Fruit fly (Drosophila melanogaster) ovary, adult (tissue): Measurements from ENCODE around the gene Gr63a.

Experiments
- CG17801 ChIP-seq: fragments of 200-800 bp; optimal IDR thresholded peaks from 2 replicates; lab custom pipeline; 2019; ENCODE audit warnings: missing biosample characterization, mild to moderate bottlenecking, missing genetic modification characterization, moderate library complexity; ENCODE audit not compliant: partially characterized antibody

Gr63a gene

DNA sequence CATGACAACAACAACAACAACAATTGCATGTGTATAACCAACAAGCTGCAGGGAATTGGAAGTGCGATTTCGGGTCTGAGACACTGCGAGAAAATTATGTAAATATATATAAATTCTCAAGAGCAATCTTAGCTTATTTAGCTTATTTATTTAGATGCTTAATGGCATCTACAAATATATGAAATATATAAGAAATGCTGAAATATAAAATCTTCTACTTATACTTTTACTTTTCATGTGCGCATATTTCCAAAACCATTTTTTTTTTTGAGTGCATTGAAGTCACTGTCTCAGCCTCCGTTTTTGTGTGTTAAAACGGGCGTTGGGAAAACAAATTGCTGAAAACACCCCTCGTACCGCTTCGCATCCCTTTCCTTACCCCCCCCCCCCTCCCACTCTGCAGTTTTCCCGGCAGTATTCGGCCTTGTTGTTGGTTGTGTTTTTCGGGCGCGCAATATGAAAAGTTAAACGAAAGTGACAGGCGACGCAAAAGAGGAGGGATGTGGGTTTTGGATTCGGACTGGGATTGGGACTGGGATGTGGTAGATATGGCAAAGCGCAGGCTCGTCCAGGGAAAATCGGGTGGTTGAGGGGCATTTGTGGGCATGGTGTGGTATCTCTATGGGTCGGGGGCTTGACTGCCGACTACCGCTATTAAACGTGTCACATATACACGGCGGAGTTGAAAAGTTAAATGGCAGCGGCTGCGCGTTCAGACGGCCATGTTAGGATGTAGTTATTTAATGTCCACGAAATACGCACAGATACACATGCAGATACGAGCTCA lies 41.0 kb downstream of the Gr63a start:
- no peak for TF ChIP-seq CG17801 (GFP tag; lab: Kevin White, UChicago)

DNA sequence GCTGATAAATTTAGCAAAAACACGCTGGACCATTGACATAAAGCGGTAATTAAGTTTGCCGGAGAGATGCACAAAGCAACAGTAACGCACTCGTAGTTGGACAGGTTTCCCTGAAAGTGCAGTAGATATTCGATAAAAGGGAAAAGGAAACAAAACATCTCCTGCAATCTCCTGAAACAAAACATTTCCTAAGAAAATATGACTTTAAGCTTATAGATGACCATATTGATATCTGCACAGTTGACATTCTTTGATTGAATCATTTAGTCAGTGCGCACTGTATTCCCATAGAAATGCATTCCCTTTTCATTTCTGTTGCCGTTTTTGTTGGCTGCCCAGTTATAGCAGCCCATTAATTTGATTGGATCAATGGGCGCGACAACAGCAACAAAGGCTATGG lies 43.6 kb downstream of the Gr63a start:
- no peak for TF ChIP-seq CG17801 (GFP tag; lab: Kevin White, UChicago)

DNA sequence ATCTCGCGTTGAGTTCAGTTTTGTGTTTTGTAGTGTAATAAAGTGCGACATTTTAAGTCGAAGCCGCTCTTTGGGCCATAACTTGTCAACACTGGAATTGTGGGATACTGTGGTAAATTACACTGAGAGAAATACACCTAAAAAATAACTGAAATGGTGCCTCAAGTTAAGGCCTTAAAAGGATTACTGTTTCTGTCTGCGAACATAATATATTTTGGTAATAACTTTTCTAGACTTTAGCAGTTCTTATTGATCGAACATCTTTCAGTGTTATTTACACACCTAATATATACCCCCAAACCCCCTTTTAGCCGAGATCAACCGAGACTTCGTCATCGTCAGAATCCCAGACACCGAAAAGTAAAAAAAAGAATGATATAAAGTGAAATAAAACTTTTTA lies 44.6 kb downstream of the Gr63a start:
- TF ChIP-seq CG17801 (GFP tag; lab: Kevin White, UChicago), result no peak

DNA sequence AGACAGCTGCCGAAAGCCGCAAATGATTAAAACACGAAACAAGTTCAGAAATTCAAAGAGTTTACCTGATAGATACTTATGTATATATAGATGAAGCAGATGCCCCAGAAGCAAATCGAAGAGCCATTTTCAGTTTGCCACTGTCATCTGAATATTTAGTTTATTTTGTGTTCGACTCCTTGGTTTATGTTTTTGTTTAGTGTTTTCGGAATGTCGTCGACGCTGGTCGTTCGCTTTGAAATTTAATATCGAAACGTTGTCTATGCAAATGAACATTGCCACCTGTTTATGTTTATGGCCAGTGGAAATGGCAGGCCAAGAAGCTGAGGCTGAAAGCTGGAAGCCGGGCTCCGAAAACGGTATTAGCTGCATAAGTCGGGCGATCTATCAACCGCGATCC lies 45.4 kb downstream of the Gr63a start:
- no peak for TF ChIP-seq CG17801 (GFP tag; lab: Kevin White, UChicago)

DNA sequence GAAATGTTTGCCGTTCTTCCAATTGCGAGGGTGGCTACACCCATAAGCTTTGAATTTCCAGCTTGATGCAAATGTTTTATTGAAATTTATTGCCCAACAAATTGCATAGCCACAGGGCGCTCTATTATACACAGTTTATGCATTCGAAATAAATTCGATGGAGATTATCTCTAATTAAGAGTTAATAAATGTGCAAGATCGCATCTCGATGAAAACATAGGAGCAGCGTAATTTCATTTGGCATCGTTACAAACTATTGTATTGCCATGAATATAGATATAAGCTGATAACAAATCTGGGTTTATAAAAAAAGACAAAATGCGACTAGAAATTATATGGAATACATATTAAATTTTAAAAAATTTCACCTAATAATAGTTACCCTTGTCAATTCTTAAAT lies 45.9 kb downstream of the Gr63a start:
- TF ChIP-seq CG17801 (GFP tag; lab: Kevin White, UChicago), result no peak

DNA sequence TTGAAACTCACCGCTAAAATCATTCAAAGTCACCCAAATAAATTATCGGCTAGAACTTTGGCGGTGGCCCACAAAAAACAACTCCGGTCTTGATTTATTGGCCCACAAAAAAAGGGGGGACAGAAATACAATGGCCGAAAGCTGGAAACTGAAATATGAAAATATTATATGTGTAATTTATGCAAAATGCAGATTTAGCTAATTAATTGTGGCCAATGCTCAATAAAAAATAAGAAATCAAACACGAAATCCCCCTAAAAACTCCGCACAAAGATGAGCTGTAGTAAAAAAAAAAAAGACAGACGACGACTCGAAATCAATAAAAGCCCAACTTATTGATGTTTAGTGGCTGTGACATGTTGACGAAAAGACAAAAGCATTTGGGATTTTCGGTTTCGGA lies 46.6 kb downstream of the Gr63a start:
- TF ChIP-seq CG17801 (GFP tag; lab: Kevin White, UChicago), result no peak

DNA sequence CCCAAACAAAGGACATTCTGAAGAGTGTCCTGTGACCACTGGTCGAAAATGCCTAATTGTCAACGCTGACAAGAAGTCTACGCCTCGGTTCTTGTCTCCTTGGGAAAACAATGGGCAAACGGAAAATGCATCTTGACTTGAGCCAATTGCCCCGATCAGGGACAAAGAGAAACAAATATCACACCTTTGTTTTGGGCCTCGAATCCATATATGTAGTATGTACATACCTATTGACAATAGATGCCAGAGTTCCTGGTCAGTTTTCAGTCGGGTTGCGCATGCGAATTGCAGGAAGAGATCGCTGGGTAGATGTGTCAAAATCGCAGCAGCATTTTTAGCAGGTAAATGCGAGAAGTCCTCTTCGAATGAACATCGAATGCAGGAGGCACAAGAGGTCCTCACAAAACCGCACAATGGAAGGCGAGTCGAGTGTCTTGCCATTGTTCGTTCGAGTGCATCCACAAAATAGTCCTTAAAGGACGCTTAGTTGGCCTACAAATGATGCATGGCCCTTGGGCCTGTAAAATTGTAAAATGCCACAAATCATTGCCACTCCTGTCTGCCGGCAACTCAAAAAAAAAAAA lies 47.6 kb downstream of the Gr63a start:
- TF ChIP-seq CG17801 (GFP tag; lab: Kevin White, UChicago), result no peak

DNA sequence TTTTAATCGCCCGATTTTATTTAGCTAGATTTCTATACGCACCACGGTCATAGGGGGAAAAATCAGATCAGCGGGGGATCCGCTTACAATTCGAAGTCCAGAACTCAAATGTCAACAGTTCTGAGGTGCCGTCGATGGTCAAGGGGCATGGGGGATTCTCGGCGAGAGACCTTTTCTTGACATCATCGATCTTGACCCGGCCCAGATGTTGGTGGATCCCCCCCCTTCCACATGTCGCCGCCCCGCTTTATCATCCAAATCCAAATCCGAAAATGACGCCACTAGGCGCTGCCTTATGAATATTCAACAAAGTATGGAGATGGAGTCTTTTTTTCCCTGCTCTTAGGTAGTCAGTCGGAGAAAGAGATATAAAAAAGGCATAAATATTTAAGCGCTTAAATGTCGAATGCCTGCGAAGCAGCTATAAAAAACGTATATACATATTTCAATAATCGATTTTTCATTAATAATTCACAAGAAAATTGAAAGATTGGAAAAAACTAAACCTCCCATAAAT lies 48.5 kb downstream of the Gr63a start:
- TF ChIP-seq CG17801 (GFP tag; lab: Kevin White, UChicago), result no peak

DNA sequence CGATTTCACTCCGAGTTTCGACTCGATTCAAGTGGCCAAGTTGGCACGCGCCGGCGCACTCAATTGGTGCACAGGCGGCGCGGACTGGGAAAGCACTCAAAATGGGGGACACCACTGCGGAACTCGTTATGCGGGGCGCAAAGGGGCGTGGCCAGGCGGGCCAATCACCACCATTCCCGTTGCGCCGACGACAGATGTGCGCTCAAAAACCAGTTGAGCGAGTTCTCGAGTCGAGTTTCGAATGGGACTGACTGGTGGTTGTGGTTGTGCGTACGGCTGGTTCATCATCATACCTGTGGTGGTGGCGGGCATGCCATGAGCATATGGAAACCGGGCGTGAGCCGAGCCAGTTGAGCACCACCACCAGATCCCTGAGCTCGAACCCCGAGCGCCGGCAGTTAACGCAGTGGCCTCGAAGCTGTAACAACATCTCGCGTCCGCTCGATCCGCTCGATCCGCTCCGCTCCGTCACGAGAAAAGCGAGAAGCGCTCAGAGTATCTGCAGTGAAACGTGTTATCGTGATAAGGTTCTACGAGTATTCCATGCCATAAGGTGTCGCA lies 50.5 kb downstream of the Gr63a start, which contains the start of gene Awh:
Awh (plus strand) TSS at position 392 of the 561 bp plus-strand sequence.
- no peak for TF ChIP-seq CG17801 (GFP tag; lab: Kevin White, UChicago)
